Fruit fly (Drosophila melanogaster) Kc167 (cell line): Measurements from ENCODE around the gene 5-HT7.

Experiments used
- Myc ChIP-seq: fragments of >200 bp; optimal IDR thresholded peaks from 2 replicates; lab custom pipeline; 2017; ENCODE audit warnings: missing external identifiers
- insv ChIP-seq: fragments of >200 bp; optimal IDR thresholded peaks from 3 replicates; lab custom pipeline; 2018; ENCODE audit warnings: missing external identifiers

DNA sequence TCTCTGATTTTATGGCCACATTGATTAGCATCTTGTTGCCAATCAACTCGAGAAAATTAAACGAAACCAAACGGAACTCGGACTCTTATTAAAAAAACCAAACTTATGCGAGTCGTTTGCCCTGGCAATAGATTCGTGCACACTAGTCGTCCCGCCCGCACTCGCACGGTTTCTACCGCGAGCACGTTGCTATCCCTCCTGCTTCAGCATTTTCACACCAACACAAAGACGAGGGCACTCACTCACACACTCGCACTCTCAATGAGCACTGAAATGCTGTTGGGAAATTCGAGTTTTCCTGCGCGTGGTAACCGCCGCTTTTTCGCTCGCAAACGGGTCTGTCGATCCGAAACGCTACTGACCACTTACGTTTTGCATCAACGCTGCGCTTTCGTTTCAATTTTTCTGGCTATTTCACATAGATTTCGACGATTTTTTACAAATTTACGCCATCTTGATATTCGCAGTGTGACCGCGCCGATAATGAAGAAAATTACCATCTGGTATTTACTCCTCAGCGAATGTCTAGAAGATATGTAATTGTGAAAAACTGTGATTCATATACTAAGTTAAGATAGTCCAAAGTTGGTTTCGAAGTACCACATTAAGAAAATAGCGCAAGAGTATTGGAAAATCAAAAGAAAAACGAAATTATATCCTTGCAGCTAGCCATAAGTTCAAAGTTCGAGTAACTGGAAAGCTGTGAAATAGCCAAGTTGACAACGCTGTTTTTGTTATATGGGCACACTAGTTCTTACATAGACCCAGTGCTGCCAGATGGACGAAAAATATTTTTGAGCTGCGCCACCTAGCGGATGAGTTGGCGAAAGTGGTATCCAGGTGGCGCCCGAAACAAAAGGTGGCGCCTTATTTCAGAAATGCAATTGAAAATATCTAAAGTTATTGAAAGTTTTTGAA lies 44.3 kb upstream of the 5-HT7 start, which contains the start of gene dco:
- TF ChIP-seq Myc (lab: Kevin White, UChicago): no peak
- TF ChIP-seq insv (lab: Kevin White, UChicago): no peak
